Worm (Caenorhabditis elegans) whole organism, late embryonic: Measurements from ENCODE around the gene B0280.2.

ENCODE experiments used
- F13H6.1 ChIP-seq: sonication (generic microtip); optimal IDR thresholded peaks from 2 replicates; lab custom pipeline; 2016; ENCODE audit warnings: missing genetic modification characterization, missing compliant biosample characterization
- ama-1 ChIP-seq: fragments of 150-350 bp; optimal IDR thresholded peaks from 2 replicates; lab custom pipeline; 2014
- dve-1 ChIP-seq: sonication (generic microtip); optimal IDR thresholded peaks from 2 replicates; lab custom pipeline; 2017; ENCODE audit warnings: antibody characterized with exemption, mild to moderate bottlenecking, missing genetic modification characterization, missing compliant biosample characterization
- elt-4 ChIP-seq: sonication (generic microtip); optimal IDR thresholded peaks from 2 replicates; lab custom pipeline; 2016; ENCODE audit warnings: missing genetic modification characterization, missing compliant biosample characterization
- fkh-10 ChIP-seq: fragments of 150-350 bp; optimal IDR thresholded peaks from 2 replicates; lab custom pipeline; 2014; ENCODE audit warnings: missing biosample characterization, missing genetic modification reagents, missing genetic modification characterization
- pqm-1 ChIP-seq: sonication (generic microtip); optimal IDR thresholded peaks from 2 replicates; lab custom pipeline; 2016; ENCODE audit warnings: missing genetic modification characterization, missing compliant biosample characterization

DNA sequence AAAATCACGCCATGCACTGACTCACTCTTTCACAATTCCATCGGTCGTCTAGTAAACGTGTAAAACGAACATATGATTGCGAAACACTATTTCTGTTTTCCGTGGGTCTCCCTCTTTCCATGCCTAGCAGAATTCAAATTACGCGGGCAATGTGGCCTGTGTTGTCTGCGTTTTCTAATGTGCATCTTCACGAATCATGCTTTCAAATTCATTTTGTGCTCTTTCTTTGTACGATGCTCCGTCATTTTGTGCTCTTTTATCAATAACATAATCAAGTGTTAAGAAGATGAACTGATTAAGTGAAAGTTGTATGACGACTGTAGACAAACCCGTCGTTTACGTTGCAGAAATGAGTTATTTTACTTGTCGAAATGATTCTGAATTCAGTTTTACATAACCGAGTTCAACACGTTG, 41.4 kb downstream of the B0280.2 start:
- TF ChIP-seq fkh-10 (GFP tag; lab: Kevin White, UChicago) (no peak), elt-4 (tag; lab: Kevin White, UChicago) (no peak), F13H6.1 (tag; lab: Kevin White, UChicago) (no peak), ama-1 (no peak), dve-1 (tag; lab: Kevin White, UChicago) (no peak), pqm-1 (tag; lab: Kevin White, UChicago) (no peak)
